Fruit fly (Drosophila melanogaster): Measurements from ENCODE around the gene CG7781.

DNA sequence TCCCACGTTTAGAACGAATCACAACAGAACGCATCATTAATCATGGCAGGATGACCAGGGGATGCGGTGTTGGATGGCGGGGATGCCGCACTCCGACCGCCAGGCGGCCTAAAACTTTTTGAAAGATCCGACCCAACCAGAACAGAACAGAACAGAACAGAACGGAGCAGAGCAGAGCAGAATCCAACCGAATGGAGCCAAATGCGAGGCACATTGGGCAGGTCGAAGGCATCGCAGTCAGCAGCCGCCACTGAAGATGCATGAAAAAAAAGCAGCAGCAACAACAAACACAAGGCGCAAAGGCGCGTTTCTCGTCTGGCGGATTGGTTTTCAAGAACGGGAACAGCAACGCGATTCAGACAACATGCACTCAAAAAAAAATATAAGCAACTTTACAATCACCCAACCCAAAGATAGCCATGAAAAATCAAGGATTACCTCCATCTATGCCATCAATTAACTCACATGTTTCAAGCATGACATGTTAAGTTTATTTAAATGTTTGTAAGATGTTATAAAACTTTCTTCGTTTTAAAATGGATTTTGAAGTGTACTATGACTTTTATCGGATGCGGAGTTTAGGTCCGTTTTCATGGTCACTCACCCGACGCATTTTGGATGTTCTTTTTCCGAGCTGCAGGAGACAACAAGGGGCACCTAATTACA is 45.7 kb downstream of the CG7781 start:
- no peak for TF ChIP-seq psq (optimal IDR thresholded peaks at IDR 0.05)
- TF ChIP-seq Myc (optimal IDR thresholded peaks at IDR 0.05): no peak
- no peak for TF ChIP-seq insv (optimal IDR thresholded peaks at IDR 0.05)
- no peak for TF ChIP-seq Sin3A (optimal IDR thresholded peaks at IDR 0.05)
- no peak for TF ChIP-seq h (optimal IDR thresholded peaks at IDR 0.05)
- TF ChIP-seq ttk (optimal IDR thresholded peaks at IDR 0.05): no peak
